Worm (Caenorhabditis elegans) whole organism, midembryonic: Measurements from ENCODE around the gene K08D10.11.

Experiments
- T22C8.4 ChIP-seq: fragments of 200-800 bp; sonication (Bioruptor generic); IDR thresholded peaks from 2 replicates; pipeline ENCODE4 v1.3.6; 2022; ENCODE audit warnings: missing genetic modification characterization, missing compliant biosample characterization
- cog-1 ChIP-seq: sonication (generic microtip); optimal IDR thresholded peaks from 2 replicates; lab custom pipeline; 2016; ENCODE audit warnings: missing genetic modification characterization, missing compliant biosample characterization
- med-1 ChIP-seq: sonication (generic microtip); optimal IDR thresholded peaks from 2 replicates; lab custom pipeline; 2017; ENCODE audit warnings: missing genetic modification characterization, mild to moderate bottlenecking, missing compliant biosample characterization, antibody characterized with exemption, missing genetic modification reagents; ENCODE audit not compliant: insufficient read depth
- tab-1 ChIP-seq: fragments of 200-800 bp; sonication (Bioruptor generic); IDR thresholded peaks from 2 replicates; pipeline ENCODE4 v1.3.6; 2022; ENCODE audit warnings: missing genetic modification characterization, missing compliant biosample characterization
- ztf-29 ChIP-seq: fragments of 200-800 bp; sonication (Bioruptor generic); IDR thresholded peaks from 2 replicates; pipeline ENCODE4 v1.3.6; 2022; ENCODE audit warnings: missing genetic modification reagents, missing genetic modification characterization, missing compliant biosample characterization

DNA sequence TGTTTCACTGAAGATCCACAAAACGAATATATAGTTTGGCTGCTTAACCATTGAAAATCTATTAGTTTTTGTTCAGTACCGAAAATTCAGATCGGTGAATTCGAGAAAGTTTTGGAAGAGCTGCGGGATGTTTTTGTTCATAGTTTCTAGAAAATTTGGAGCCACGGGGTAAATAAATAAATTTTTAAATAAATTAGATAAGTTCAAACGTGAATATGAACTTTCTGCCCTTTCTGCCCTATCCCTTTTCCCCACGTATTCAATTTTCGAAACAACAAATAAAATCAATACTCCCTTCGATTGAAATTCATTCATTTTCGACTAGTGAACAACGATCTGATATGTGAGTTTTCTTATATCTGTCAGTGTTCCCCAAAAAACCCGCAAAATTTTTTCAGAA is 23.9 kb downstream of the K08D10.11 start, which contains the start of gene scrm-5:
- no peak for TF ChIP-seq T22C8.4
- no peak for TF ChIP-seq ztf-29 (GFP tag; lab: Robert Waterston, UW)
- TF ChIP-seq med-1 (GFP tag; lab: Kevin White, UChicago), result no peak
- no peak for TF ChIP-seq tab-1 (GFP tag; lab: Robert Waterston, UW)
- no peak for TF ChIP-seq cog-1 (tag; lab: Kevin White, UChicago)
